Worm (Caenorhabditis elegans) whole organism, early embryonic: ENCODE measurements around the gene F53B3.6.

Source experiments
- B0310.2 ChIP-seq: sonication (generic microtip); optimal IDR thresholded peaks from 2 replicates; lab custom pipeline; 2016; ENCODE audit warnings: mild to moderate bottlenecking, missing genetic modification characterization, missing compliant biosample characterization
- F13C5.2 ChIP-seq: sonication (generic microtip); optimal IDR thresholded peaks from 2 replicates; lab custom pipeline; 2017; ENCODE audit warnings: mild to moderate bottlenecking, missing genetic modification characterization, inconsistent platforms, missing compliant biosample characterization
- aly-1 ChIP-seq: sonication (generic microtip); optimal IDR thresholded peaks from 2 replicates; lab custom pipeline; 2016; ENCODE audit warnings: missing genetic modification characterization, missing compliant biosample characterization
- ama-1 ChIP-seq: fragments of 150-350 bp; optimal IDR thresholded peaks from 2 replicates; lab custom pipeline; 2014
- ceh-13 ChIP-seq: fragments of 200-800 bp; sonication (Bioruptor generic); optimal IDR thresholded peaks from 2 replicates; lab custom pipeline; 2018; ENCODE audit warnings: mild to moderate bottlenecking, missing genetic modification characterization, missing compliant biosample characterization
- ceh-36 ChIP-seq: sonication (generic microtip); optimal IDR thresholded peaks from 2 replicates; lab custom pipeline; 2016; ENCODE audit warnings: missing genetic modification characterization, inconsistent platforms, missing compliant biosample characterization
- ets-7 ChIP-seq: sonication (generic microtip); optimal IDR thresholded peaks from 2 replicates; lab custom pipeline; 2016; ENCODE audit warnings: missing genotype, missing genetic modification characterization, missing compliant biosample characterization
- flt-1 ChIP-seq: fragments of 200-800 bp; sonication (Bioruptor generic); IDR thresholded peaks from 2 replicates; pipeline ENCODE4 v1.3.6; 2022; ENCODE audit warnings: missing genetic modification characterization, missing compliant biosample characterization
- hmbx-1 ChIP-seq: sonication (generic microtip); optimal IDR thresholded peaks from 2 replicates; lab custom pipeline; 2016; ENCODE audit warnings: mild to moderate bottlenecking, missing genetic modification characterization, missing compliant biosample characterization
- hmg-4 ChIP-seq: fragments of 200-800 bp; sonication (Bioruptor generic); optimal IDR thresholded peaks from 2 replicates; lab custom pipeline; 2018; ENCODE audit warnings: mild to moderate bottlenecking, missing genetic modification characterization, missing compliant biosample characterization
- hnd-1 ChIP-seq: sonication (generic microtip); optimal IDR thresholded peaks from 2 replicates; lab custom pipeline; 2016; ENCODE audit warnings: missing genetic modification characterization, missing compliant biosample characterization
- pes-1 ChIP-seq: fragments of 200-800 bp; sonication (Bioruptor generic); IDR thresholded peaks from 2 replicates; pipeline ENCODE4 v1.3.6; 2022; ENCODE audit warnings: missing genetic modification reagents, missing genetic modification characterization, missing compliant biosample characterization
- scrt-1 ChIP-seq: fragments of 200-800 bp; sonication (Bioruptor generic); IDR thresholded peaks from 2 replicates; pipeline ENCODE4 v1.3.6; 2022; ENCODE audit warnings: missing genetic modification characterization, missing compliant biosample characterization
- sea-1 ChIP-seq: fragments of 200-800 bp; sonication (Bioruptor generic); conservative IDR thresholded peaks from 2 replicates; pipeline ENCODE4 v1.3.6; 2022; ENCODE audit warnings: missing genetic modification characterization, missing compliant biosample characterization
- tbx-11 ChIP-seq: fragments of 200-800 bp; sonication (Bioruptor generic); IDR thresholded peaks from 2 replicates; pipeline ENCODE4 v1.3.6; 2022; ENCODE audit warnings: missing genetic modification characterization, missing compliant biosample characterization
- tbx-37 ChIP-seq: fragments of 200-800 bp; sonication (Bioruptor generic); conservative IDR thresholded peaks from 2 replicates; pipeline ENCODE4 v1.3.6; 2022; ENCODE audit warnings: missing genetic modification reagents, missing genetic modification characterization, missing compliant biosample characterization
- tra-4 ChIP-seq: sonication (generic microtip); optimal IDR thresholded peaks from 2 replicates; lab custom pipeline; 2017; ENCODE audit warnings: missing genetic modification characterization, missing compliant biosample characterization

F53B3.6 gene

DNA sequence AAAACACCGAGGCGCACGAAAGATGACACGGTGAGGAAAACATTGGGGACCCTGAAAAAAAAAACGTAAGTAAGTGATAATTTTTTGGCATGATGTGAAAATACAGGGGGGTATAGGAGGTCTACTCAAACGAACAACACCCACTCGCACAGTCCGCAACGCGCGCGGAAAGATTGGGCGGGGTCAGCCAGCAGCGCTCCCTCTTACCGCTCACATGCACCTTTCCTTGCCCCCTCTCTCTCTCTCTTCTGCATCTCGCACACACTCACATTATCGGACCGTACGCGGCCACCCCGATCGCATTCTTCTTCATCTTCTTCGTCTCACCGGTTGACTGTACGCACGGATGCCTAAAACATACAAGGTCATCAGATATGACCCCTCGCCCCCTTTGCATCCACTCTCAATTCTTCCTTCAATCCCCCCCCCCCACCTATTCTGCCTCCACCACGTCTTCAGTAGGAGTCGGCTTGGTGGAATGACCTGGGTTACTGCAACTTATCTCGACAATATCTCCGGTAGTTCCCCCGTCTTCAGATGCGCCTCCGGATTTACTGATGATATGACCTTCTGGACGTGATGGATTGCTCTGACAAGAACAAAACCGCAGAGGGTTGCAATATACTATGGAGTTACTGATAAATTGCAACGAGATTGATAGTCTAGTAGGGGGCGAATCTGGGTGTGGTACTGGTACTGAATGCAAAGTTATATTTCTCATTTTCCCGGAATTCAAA lies 15.7 kb downstream of the F53B3.6 start, which contains the start of gene F53B3.5:
Gene F53B3.5 (minus strand): TSS at position 51 of the 737 bp plus-strand sequence.
- TF ChIP-seq flt-1 (0 out of 2 replicates have a peak, but pooled peaks have one; percentile 12), hmg-4 (GFP tag; lab: Kevin White, UChicago) (peak; percentile 92), sea-1 (GFP tag; lab: Robert Waterston, UW) (peak; percentile 51; the same call in 1 of the 2 replicates), F13C5.2 (tag; lab: Kevin White, UChicago) (peak; percentile 54), pes-1 (GFP tag; lab: Robert Waterston, UW) (peak; percentile 46; the same call in 1 of the 2 replicates), ama-1 (no peak), ceh-13 (peak; percentile 12), B0310.2 (no peak)

ce11 chrX:2885318-2885908 lies 21.4 kb downstream of the F53B3.6 start, which contains the start of gene vang-1:
Gene vang-1 (plus strand): TSS chrX:2885858.
- TF ChIP-seq hmg-4 (GFP tag; lab: Kevin White, UChicago) (peak; percentile 98), F13C5.2 (tag; lab: Kevin White, UChicago) (peak; percentile 82), ceh-36 (tag; lab: Kevin White, UChicago) (peak; percentile 30), ets-7 (no peak), ceh-13 (no peak), hnd-1 (peak; percentile 2), hmbx-1 (tag; lab: Kevin White, UChicago) (no peak), scrt-1 (GFP tag; lab: Robert Waterston, UW) (no peak), tbx-11 (0 out of 2 replicates have a peak, but pooled peaks have one; percentile 61), flt-1 (peak; percentile 42; the same call in 1 of the 2 replicates), B0310.2 (no peak), ama-1 (no peak), tbx-37 (peak; percentile 62), tra-4 (tag; lab: Kevin White, UChicago) (no peak), pes-1 (GFP tag; lab: Robert Waterston, UW) (peak; percentile 64), sea-1 (GFP tag; lab: Robert Waterston, UW) (peak; percentile 73; the same call in 1 of the 2 replicates), aly-1 (tag; lab: Kevin White, UChicago) (peak; percentile 11)

ce11 chrX:2890041-2890650 lies 26.1 kb downstream of the F53B3.6 start:
- TF ChIP-seq sea-1 (GFP tag; lab: Robert Waterston, UW) (no peak), aly-1 (tag; lab: Kevin White, UChicago) (no peak), hnd-1 (no peak), hmg-4 (GFP tag; lab: Kevin White, UChicago) (no peak), ama-1 (no peak), hmbx-1 (tag; lab: Kevin White, UChicago) (no peak), ceh-36 (tag; lab: Kevin White, UChicago) (no peak), scrt-1 (GFP tag; lab: Robert Waterston, UW) (no peak), pes-1 (GFP tag; lab: Robert Waterston, UW) (no peak), tbx-37 (no peak), F13C5.2 (tag; lab: Kevin White, UChicago) (no peak)

- TF ChIP-seq flt-1 = no peak
- no peak for TF ChIP-seq ets-7
- no peak for TF ChIP-seq hmbx-1 (tag; lab: Kevin White, UChicago)
- TF ChIP-seq scrt-1 (GFP tag; lab: Robert Waterston, UW) = no peak
Measured at ce11 chrX:2891141-2891739, 27.2 kb downstream of the F53B3.6 start, which contains the start of gene B0410.3. Gene B0410.3 (minus strand): TSS chrX:2891491.

DNA sequence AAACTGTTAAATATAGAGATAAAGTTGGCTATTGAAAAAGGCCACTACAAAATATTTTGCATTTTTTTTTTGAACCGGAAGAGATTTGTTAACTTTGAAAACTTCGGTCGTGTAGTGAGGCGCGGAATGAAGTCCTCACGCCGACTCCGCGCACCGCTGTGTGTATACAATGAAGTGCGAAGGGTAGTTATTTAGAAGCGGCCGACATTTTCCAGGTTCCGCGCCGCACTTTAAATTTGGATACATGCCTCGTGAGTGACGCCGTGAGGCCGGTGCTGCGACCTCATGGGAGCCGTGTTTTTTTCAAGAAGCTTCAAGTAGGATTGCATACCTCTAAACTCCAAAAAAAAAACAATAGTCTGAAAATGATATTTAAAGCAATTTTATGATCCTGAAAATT lies 27.9 kb downstream of the F53B3.6 start:
- no peak for TF ChIP-seq tbx-11
- no peak for TF ChIP-seq hnd-1
- no peak for TF ChIP-seq flt-1
- no peak for TF ChIP-seq ama-1
- no peak for TF ChIP-seq sea-1 (GFP tag; lab: Robert Waterston, UW)
- TF ChIP-seq F13C5.2 (tag; lab: Kevin White, UChicago) = no peak
- no peak for TF ChIP-seq pes-1 (GFP tag; lab: Robert Waterston, UW)
- TF ChIP-seq scrt-1 (GFP tag; lab: Robert Waterston, UW) = no peak
- no peak for TF ChIP-seq ceh-36 (tag; lab: Kevin White, UChicago)
- TF ChIP-seq hmg-4 (GFP tag; lab: Kevin White, UChicago) = no peak
- no peak for TF ChIP-seq hmbx-1 (tag; lab: Kevin White, UChicago)
- TF ChIP-seq ceh-13 = no peak
- no peak for TF ChIP-seq ets-7
- no peak for TF ChIP-seq tra-4 (tag; lab: Kevin White, UChicago)
- no peak for TF ChIP-seq B0310.2
- no peak for TF ChIP-seq tbx-37
- no peak for TF ChIP-seq aly-1 (tag; lab: Kevin White, UChicago)

ce11 chrX:2893026-2893662 lies 29.1 kb downstream of the F53B3.6 start:
- TF ChIP-seq hmbx-1 (tag; lab: Kevin White, UChicago) (no peak), tbx-11 (no peak), F13C5.2 (tag; lab: Kevin White, UChicago) (no peak), ama-1 (no peak), sea-1 (GFP tag; lab: Robert Waterston, UW) (no peak), ets-7 (no peak), tbx-37 (no peak), ceh-13 (no peak), ceh-36 (tag; lab: Kevin White, UChicago) (no peak)
